Worm (Caenorhabditis elegans) whole organism, L1 larva: ENCODE results near the gene F49C5.10.

Source experiments
- C16A3.4 ChIP-seq: fragments of 150-350 bp; optimal IDR thresholded peaks from 2 replicates; lab custom pipeline; 2014; ENCODE audit warnings: missing biosample characterization, missing genetic modification characterization
- aha-1 ChIP-seq: fragments of 150-350 bp; optimal IDR thresholded peaks from 2 replicates; lab custom pipeline; 2014; ENCODE audit warnings: missing biosample characterization, missing genetic modification characterization
- ets-5 ChIP-seq: fragments of 200-800 bp; sonication (Bioruptor generic); IDR thresholded peaks from 2 replicates; pipeline ENCODE4 v1.3.6; 2022; ENCODE audit warnings: missing genetic modification characterization, missing compliant biosample characterization
- hlh-17 ChIP-seq: fragments of 200-800 bp; sonication (Bioruptor generic); optimal IDR thresholded peaks from 2 replicates; lab custom pipeline; 2018; ENCODE audit warnings: missing genetic modification characterization, mild to moderate bottlenecking, missing compliant biosample characterization, moderate library complexity, borderline replicate concordance
- nhr-11 ChIP-seq: fragments of 150-350 bp; optimal IDR thresholded peaks from 2 replicates; lab custom pipeline; 2014; ENCODE audit warnings: missing biosample characterization, missing genetic modification characterization
- nhr-237 ChIP-seq: fragments of 150-350 bp; optimal IDR thresholded peaks from 2 replicates; lab custom pipeline; 2014; ENCODE audit warnings: missing biosample characterization, missing genetic modification characterization

DNA sequence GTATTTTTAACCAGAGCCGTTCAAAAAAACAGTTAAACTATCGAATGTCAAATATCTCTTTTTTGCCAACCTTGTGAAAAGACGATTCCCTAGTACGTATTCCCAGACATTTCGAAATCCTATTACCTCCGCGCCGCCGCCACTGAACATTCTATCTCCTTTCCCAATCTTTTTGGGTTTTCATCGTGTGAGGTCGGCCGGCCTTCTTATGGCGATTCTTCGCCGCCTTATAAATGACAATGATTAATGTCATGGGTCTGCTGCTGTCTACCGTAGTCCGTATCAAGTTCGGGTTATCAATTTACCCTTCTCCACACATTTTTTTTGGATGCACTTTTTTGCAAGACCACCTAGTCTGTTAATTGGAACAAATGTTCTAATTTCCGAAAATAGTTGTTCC lies 3.1 kb downstream of the F49C5.10 start:
- TF ChIP-seq nhr-11 (no peak), aha-1 (tag; lab: Kevin White, UChicago) (no peak), nhr-237 (tag; lab: Kevin White, UChicago) (no peak), ets-5 (GFP tag; lab: Robert Waterston, UW) (no peak), C16A3.4 (no peak), hlh-17 (no peak)
